Fruit fly (Drosophila melanogaster): ENCODE measurements around the gene CG32026.

DNA sequence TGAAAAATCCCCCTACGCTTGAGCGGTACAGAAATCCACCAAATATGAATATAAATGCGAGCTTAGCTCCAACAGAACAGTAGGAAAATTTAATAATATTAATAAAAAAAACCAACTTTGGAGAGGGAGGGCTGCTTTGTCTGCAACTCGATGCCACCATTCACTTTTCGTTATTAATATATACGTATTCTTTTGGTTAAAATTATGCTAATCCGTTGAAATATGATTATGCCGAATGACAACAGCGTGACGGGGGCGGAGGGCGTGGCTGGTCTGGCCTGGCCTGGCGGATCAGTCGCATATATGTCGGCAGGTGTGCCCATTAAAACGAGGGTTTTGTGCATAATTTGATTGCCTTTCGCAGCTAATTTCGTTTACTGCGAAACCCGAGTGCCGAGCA is 821 bp upstream of the CG32026 start:
- no peak for TF ChIP-seq Hr96 (GFP tag; optimal IDR thresholded peaks at IDR 0.05)
- TF ChIP-seq CG33017 (tag; optimal IDR thresholded peaks at IDR 0.05) = no peak
- no peak for TF ChIP-seq cnc (optimal IDR thresholded peaks at IDR 0.05)
- TF ChIP-seq CG5204 (GFP tag; optimal IDR thresholded peaks at IDR 0.05) = no peak
- peak; percentile 89 for TF ChIP-seq tj (GFP tag; optimal IDR thresholded peaks at IDR 0.05)
- TF ChIP-seq toe (GFP tag; optimal IDR thresholded peaks at IDR 0.05) = no peak
- no peak for TF ChIP-seq kay (GFP tag; ENCODE audit: borderline replicate concordance)
